Fruit fly (Drosophila melanogaster): ENCODE measurements around the gene salr.

DNA sequence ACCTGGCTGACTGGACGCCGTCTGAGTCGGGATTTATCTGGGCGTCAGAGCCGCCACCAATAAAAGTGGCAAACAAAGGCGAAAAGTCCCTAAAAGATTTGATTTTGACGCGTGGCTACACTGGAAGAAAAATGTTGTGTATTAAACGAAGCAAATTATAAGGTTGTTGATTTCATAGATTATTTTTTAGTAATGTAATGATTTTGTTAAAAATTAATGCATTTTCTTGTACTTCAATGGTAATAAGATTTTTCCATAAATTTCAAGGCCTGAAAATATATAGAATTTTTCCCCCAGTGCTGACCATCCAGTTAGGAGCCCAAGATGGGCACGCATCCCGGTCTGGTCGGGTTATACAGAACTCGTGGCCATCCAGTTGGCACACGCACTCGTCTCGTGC is 20.5 kb upstream of the salr start:
- TF ChIP-seq ttk (optimal IDR thresholded peaks at IDR 0.05) (no peak), psq (optimal IDR thresholded peaks at IDR 0.05) (no peak), Myc (optimal IDR thresholded peaks at IDR 0.05) (no peak), insv (optimal IDR thresholded peaks at IDR 0.05) (no peak)

All from Kc167 (cell line).